Worm (Caenorhabditis elegans) whole organism, L2 larva: ENCODE measurements around the gene col-39.

Source experiments
- C34F6.9 ChIP-seq: fragments of 150-350 bp; optimal IDR thresholded peaks from 2 replicates; lab custom pipeline; 2014; ENCODE audit warnings: missing biosample characterization, missing genetic modification characterization
- F13H6.1 ChIP-seq: sonication (generic microtip); optimal IDR thresholded peaks from 2 replicates; lab custom pipeline; 2016; ENCODE audit warnings: missing genetic modification characterization, missing compliant biosample characterization
- Y55F3AM.14 ChIP-seq: fragments of 200-800 bp; sonication (Bioruptor generic); optimal IDR thresholded peaks from 2 replicates; lab custom pipeline; 2018; ENCODE audit warnings: mild to moderate bottlenecking, missing genetic modification characterization, missing compliant biosample characterization
- alr-1 ChIP-seq: fragments of 150-350 bp; optimal IDR thresholded peaks from 2 replicates; lab custom pipeline; 2014; ENCODE audit warnings: missing biosample characterization, missing genetic modification characterization
- aly-2 ChIP-seq: fragments of 150-350 bp; optimal IDR thresholded peaks from 2 replicates; lab custom pipeline; 2014; ENCODE audit warnings: missing biosample characterization, missing genetic modification characterization
- ama-1 ChIP-seq: fragments of 150-350 bp; optimal IDR thresholded peaks from 2 replicates; lab custom pipeline; 2018; ENCODE audit warnings: inconsistent platforms
- ceh-82 ChIP-seq: fragments of 150-350 bp; optimal IDR thresholded peaks from 2 replicates; lab custom pipeline; 2014; ENCODE audit warnings: missing biosample characterization, missing genetic modification characterization
- elt-1 ChIP-seq: fragments of 150-350 bp; optimal IDR thresholded peaks from 2 replicates; lab custom pipeline; 2014; ENCODE audit warnings: missing biosample characterization, missing genetic modification characterization
- fos-1 ChIP-seq: fragments of 150-350 bp; optimal IDR thresholded peaks from 2 replicates; lab custom pipeline; 2014; ENCODE audit warnings: missing biosample characterization, missing genetic modification characterization
- lin-11 ChIP-seq: fragments of 150-350 bp; sonication (generic microtip); optimal IDR thresholded peaks from 2 replicates; lab custom pipeline; 2014; ENCODE audit warnings: missing biosample characterization, missing genetic modification characterization, inconsistent platforms, mixed read lengths
- lin-13 ChIP-seq: fragments of 150-350 bp; optimal IDR thresholded peaks from 2 replicates; lab custom pipeline; 2014; ENCODE audit warnings: missing biosample characterization, missing genetic modification reagents, missing genetic modification characterization
- lsy-2 ChIP-seq, 2 experiments: fragments of 150-350 bp in 1 of 2; sonication (generic microtip) in 1 of 2; optimal IDR thresholded peaks; 2 replicates each; lab custom pipeline; 2014 to 2017; ENCODE audit warnings: missing biosample characterization in 2 of 2, missing genetic modification characterization in 2 of 2
- mab-5 ChIP-seq: fragments of 150-350 bp; optimal IDR thresholded peaks from 2 replicates; lab custom pipeline; 2014; ENCODE audit warnings: missing biosample characterization, missing genetic modification characterization
- mbf-1 ChIP-seq: sonication (generic microtip); optimal IDR thresholded peaks from 2 replicates; lab custom pipeline; 2017; ENCODE audit warnings: missing biosample characterization, missing genetic modification characterization
- nhr-10 ChIP-seq: sonication (generic microtip); optimal IDR thresholded peaks from 2 replicates; lab custom pipeline; 2017; ENCODE audit warnings: missing biosample characterization, missing genetic modification characterization
- nhr-11 ChIP-seq: fragments of 150-350 bp; optimal IDR thresholded peaks from 2 replicates; lab custom pipeline; 2014; ENCODE audit warnings: missing biosample characterization, missing genetic modification characterization
- nhr-129 ChIP-seq: fragments of 150-350 bp; optimal IDR thresholded peaks from 2 replicates; lab custom pipeline; 2014; ENCODE audit warnings: missing biosample characterization, missing genetic modification characterization
- nhr-21 ChIP-seq: fragments of 150-350 bp; optimal IDR thresholded peaks from 2 replicates; lab custom pipeline; 2014; ENCODE audit warnings: missing biosample characterization, missing genetic modification characterization
- nhr-23 ChIP-seq: fragments of 150-350 bp; optimal IDR thresholded peaks from 2 replicates; lab custom pipeline; 2014; ENCODE audit warnings: missing biosample characterization, missing genetic modification reagents, missing genetic modification characterization
- nhr-237 ChIP-seq: fragments of 150-350 bp; optimal IDR thresholded peaks from 2 replicates; lab custom pipeline; 2014; ENCODE audit warnings: missing biosample characterization, missing genetic modification characterization
- nhr-25 ChIP-seq: fragments of 150-350 bp; sonication (generic microtip); optimal IDR thresholded peaks from 3 replicates; lab custom pipeline; 2014; ENCODE audit warnings: missing biosample characterization, missing genetic modification characterization
- nhr-77 ChIP-seq: fragments of 150-350 bp; optimal IDR thresholded peaks from 2 replicates; lab custom pipeline; 2014; ENCODE audit warnings: missing biosample characterization, missing genetic modification characterization
- peb-1 ChIP-seq: fragments of 150-350 bp; optimal IDR thresholded peaks from 2 replicates; lab custom pipeline; 2014; ENCODE audit warnings: missing biosample characterization, missing genetic modification characterization
- sem-4 ChIP-seq: fragments of 150-350 bp; optimal IDR thresholded peaks from 2 replicates; lab custom pipeline; 2014; ENCODE audit warnings: missing biosample characterization, missing genetic modification reagents, missing genetic modification characterization
- sma-9 ChIP-seq, 2 experiments: fragments of 150-350 bp in 1 of 2; sonication (generic microtip) in 1 of 2; optimal IDR thresholded peaks; 2 replicates each; lab custom pipeline; 2014 to 2016; ENCODE audit warnings: missing genetic modification characterization in 2 of 2, mild to moderate bottlenecking in 1 of 2, missing biosample characterization in 1 of 2, missing compliant biosample characterization in 1 of 2, missing genetic modification reagents in 1 of 2, moderate library complexity in 1 of 2
- unc-39 ChIP-seq: fragments of 150-350 bp; optimal IDR thresholded peaks from 2 replicates; lab custom pipeline; 2014; ENCODE audit warnings: missing biosample characterization, missing genetic modification characterization
- zag-1 ChIP-seq: fragments of 150-350 bp; optimal IDR thresholded peaks from 2 replicates; lab custom pipeline; 2014; ENCODE audit warnings: missing biosample characterization, missing genetic modification characterization

The col-39 gene

DNA sequence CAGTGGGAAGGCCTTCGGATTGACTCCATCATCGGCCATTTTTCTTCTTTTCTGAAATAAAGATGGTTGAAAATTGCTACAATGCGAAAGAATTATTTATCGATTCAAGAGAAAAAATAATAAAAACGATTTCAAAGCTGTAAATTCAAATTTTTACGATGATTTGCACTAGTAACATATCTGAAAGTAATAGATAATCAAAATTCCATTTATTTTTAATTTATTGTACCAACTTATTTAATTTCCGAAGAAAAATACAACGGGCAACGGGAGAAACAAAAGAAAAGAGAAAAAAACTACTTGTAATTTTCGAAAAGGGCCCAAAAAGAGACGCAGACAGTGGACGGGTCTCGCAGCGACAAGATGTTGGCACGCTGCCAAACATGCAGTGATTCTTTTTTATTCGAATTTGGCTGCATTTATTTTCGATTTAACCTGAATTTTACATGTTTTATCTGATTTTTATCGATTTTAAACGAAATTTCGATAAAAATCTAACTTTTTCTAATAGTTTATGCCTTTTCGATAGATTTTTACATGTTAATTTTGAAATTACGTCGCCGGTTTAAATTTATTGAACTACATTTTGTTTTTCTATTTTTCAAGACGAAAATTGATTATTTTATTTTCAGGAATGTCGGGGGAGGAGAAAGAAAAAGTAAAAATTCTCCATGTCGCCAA is 46.0 kb upstream of the col-39 start, which contains the start of the genes snu-13 and rsp-7 (continued):
- TF ChIP-seq unc-39 (no peak), mab-5 (no peak)

DNA sequence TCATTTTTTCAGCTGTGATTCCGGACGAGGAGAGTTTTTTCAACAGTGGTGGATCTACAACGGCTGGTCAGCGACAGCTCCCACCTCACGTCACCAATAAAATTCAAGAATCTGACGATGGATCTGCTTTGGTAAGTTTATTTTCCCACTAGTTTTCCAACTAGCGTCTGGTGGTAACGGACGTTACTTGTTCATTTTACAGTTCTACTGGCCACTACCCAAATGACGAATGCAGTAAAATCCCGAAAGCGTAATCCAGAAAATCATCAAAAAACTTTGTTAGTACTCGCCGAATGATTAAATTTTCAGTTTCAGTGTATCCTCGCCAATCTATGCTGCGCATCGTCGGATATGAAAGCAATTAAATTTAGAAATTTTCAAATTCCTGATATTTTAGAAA is 45.1 kb upstream of the col-39 start:
- TF ChIP-seq nhr-11 (tag; lab: Kevin White, UChicago) (no peak), F13H6.1 (tag; lab: Kevin White, UChicago) (no peak), lin-11 (tag; lab: Kevin White, UChicago) (no peak), alr-1 (tag; lab: Kevin White, UChicago) (no peak), nhr-25 (tag; lab: Kevin White, UChicago) (no peak), lin-13 (GFP tag; lab: Kevin White, UChicago) (no peak), C34F6.9 (tag; lab: Kevin White, UChicago) (no peak), zag-1 (no peak), sma-9 (GFP tag; optimal IDR thresholded peaks at IDR 0.05; lab: Kevin White, UChicago) (no peak), sma-9 (tag; optimal IDR thresholded peaks at IDR 0.05; lab: Kevin White, UChicago) (no peak), mbf-1 (tag; lab: Kevin White, UChicago) (no peak), lsy-2 (tag; optimal IDR thresholded peaks at IDR 0.05; lab: Kevin White, UChicago) (no peak), sem-4 (tag; lab: Kevin White, UChicago) (no peak), aly-2 (tag; lab: Kevin White, UChicago) (no peak), peb-1 (no peak), nhr-237 (tag; lab: Kevin White, UChicago) (no peak), ceh-82 (tag; lab: Kevin White, UChicago) (no peak)
- TF ChIP-seq, all 48 proteins: peak for 0

DNA sequence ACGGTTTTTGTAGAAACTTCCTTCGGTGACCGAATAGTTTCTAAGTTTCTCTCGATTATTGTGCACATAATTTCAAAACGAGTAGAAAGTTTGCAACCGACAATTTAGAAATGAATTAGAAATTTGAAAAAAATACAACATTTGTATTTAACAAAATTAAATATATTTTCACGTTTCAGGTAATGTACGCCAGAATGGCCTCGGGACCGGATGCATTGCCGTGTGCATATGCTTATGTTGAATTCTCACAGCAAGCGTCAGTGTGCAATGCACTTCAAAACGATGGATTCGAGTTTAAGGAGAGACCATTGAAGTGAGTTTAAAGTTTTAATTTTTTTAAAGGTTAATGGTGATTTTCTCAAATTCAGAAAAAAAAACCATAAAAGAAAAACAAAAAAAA is 43.8 kb upstream of the col-39 start, which contains the start of gene marc-2:
Gene marc-2 (minus strand): TSS at position 101 of the 400 bp plus-strand sequence.
- TF ChIP-seq C34F6.9 (tag; lab: Kevin White, UChicago) (no peak), F13H6.1 (tag; lab: Kevin White, UChicago) (no peak), alr-1 (tag; lab: Kevin White, UChicago) (no peak), ama-1 (no peak), sma-9 (GFP tag; optimal IDR thresholded peaks at IDR 0.05; lab: Kevin White, UChicago) (no peak), sma-9 (tag; optimal IDR thresholded peaks at IDR 0.05; lab: Kevin White, UChicago) (no peak), fos-1 (tag; lab: Kevin White, UChicago) (no peak)
- TF ChIP-seq, all 48 proteins: peak for 0

DNA sequence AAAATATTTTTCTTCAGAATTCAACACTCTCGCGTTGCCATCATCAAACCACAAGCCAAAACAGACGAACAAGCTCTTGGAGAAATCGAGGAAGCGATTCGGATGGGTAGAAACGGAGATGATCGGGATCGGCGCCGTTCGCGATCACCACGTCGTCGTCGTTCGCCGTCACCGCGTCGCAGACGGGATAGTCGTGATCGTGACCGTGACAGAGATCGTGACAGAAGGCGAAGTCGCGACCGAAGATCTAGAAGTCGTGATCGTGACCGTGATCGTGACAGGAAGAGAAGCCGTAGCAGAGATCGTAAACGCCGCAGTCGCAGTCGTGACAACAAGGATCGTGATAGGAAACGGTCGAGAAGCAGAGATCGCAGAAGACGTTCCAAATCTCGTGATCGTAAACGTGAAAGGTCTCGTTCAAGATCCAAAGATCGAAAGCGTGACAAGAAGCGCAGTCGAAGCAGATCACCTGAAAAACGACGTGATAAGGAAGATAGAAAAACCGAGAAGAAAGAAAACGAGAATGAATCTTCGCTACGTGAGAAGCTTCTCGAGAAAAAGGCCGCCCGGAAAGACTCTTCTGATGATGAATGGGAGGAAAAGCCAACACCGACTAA is 43.2 kb upstream of the col-39 start:
- no peak for TF ChIP-seq nhr-129 (tag; lab: Kevin White, UChicago)
- no peak for TF ChIP-seq nhr-25 (tag; lab: Kevin White, UChicago)
- TF ChIP-seq nhr-21 (tag; lab: Kevin White, UChicago) = peak; percentile 18

DNA sequence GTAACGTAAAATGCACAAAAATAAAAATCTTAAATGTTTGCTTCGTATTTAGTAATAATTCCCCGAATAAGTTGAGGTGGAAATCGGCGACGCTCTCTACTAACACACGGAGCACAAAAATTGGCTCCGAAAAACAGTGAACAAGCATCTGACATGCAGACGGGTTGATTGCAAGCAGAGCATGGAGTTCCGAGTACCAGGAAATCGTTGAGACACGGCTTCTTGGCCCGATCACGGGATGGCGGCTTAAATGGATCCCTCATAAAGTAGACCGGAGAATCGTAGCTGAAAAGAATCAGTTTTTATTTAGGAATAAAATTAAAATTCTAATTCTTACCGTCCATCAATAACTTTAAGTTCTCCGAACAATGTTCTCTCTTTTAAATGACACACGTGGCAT is 42.4 kb upstream of the col-39 start:
- no peak for TF ChIP-seq lin-13 (GFP tag; lab: Kevin White, UChicago)
- TF ChIP-seq Y55F3AM.14 = no peak
- no peak for TF ChIP-seq aly-2 (tag; lab: Kevin White, UChicago)
- no peak for TF ChIP-seq nhr-129 (tag; lab: Kevin White, UChicago)
- TF ChIP-seq zag-1 = no peak
- no peak for TF ChIP-seq sem-4 (tag; lab: Kevin White, UChicago)
- no peak for TF ChIP-seq mab-5
- no peak for TF ChIP-seq F13H6.1 (tag; lab: Kevin White, UChicago)
- no peak for TF ChIP-seq elt-1 (tag; lab: Kevin White, UChicago)
- TF ChIP-seq nhr-23 (tag; lab: Kevin White, UChicago) = no peak
- TF ChIP-seq nhr-77 (tag; lab: Kevin White, UChicago) = no peak

DNA sequence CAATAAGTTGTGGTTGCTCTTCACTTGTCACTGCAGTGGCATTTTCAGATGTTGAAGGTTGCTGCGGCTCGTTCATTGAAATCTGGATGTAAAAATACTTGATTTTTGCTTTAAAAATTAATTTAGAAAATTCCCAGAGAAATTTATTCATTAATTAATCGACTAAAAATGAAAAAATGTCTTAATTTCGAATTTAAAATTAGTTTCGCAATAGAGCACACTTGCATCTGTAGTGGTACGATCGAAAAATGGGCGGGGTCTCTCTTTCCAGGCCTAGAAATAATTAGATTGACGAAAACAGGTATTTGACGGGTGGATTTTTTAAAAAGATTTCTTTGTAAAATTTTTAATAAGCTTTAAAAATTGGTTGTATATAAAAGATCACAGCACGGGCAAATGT is 42.0 kb upstream of the col-39 start, which contains the start of gene D2089.8:
Gene D2089.8 (minus strand): TSS at position 84 of the 400 bp plus-strand sequence.
- TF ChIP-seq C34F6.9 (tag; lab: Kevin White, UChicago) (peak; percentile 32), lsy-2 (tag; optimal IDR thresholded peaks at IDR 0.05; lab: Kevin White, UChicago) (peak in 1 of 2 experiments; percentile 35), F13H6.1 (tag; lab: Kevin White, UChicago) (no peak), ama-1 (no peak)

DNA sequence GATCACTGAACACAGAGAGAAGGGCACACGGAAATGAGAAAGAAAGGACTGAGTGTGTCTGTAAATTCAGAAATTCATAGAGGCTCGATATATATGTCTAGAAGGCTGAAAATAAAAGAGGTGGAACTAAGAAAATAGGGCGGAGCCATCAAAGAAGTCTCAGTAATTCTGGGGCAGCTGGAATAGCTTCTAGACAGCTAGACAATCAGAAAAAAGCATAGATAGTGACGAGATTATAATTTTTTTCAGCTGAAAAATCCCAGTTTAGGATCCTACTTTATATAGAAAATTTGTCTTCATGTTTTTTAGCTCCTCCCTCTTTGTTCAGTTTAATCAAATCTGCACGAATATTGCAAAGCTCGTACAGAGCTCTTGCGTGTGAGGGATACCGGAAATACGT is 39.7 kb upstream of the col-39 start, which contains the start of gene D2089.3:
Gene D2089.3 (minus strand): TSS at position 101 of the 400 bp plus-strand sequence.
- TF ChIP-seq nhr-10 (tag; lab: Kevin White, UChicago) (no peak), aly-2 (tag; lab: Kevin White, UChicago) (no peak), sma-9 (GFP tag; optimal IDR thresholded peaks at IDR 0.05; lab: Kevin White, UChicago) (no peak), sma-9 (tag; optimal IDR thresholded peaks at IDR 0.05; lab: Kevin White, UChicago) (no peak)
